Fruit fly (Drosophila melanogaster) whole organism: ENCODE measurements around the gene CG9107.

Source experiments
- CG8478 ChIP-seq: fragments of >200 bp; optimal IDR thresholded peaks from 2 replicates; lab custom pipeline; 2018; ENCODE audit warnings: inconsistent platforms
- Dll ChIP-seq: fragments of >200 bp; optimal IDR thresholded peaks from 2 replicates; lab custom pipeline; 2017
- EcR ChIP-seq, 2 experiments: fragments of >200 bp; optimal IDR thresholded peaks; 2 replicates each; lab custom pipeline; 2017; ENCODE audit warnings: missing biosample characterization in 2 of 2, missing genetic modification characterization in 2 of 2, missing genetic modification reagents in 2 of 2
- pan ChIP-seq: fragments of >200 bp; optimal IDR thresholded peaks from 2 replicates; lab custom pipeline; 2017
- psq ChIP-seq: fragments of >200 bp; optimal IDR thresholded peaks from 2 replicates; lab custom pipeline; 2017
- usp ChIP-seq: fragments of >200 bp; optimal IDR thresholded peaks from 2 replicates; lab custom pipeline; 2017; ENCODE audit warnings: missing biosample characterization, missing genetic modification characterization, mixed read lengths

Gene CG9107

DNA sequence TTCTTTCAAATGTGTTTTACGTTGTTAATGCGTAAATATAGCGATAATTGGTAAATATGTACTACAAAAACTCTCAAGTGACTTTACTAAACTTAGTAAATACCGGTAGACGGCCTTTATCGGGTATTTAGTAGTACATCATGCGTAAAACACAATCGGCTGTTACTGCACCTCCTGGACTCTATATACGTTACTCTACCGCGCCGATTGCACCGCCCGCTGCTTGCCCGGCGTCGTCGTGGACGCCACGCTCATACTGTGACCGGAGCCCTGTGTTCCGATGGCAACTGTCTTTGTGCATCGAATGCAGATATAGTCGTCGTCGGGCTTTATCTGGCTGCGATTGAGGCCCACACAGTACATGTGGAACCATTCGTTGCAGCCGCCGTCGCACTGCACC is 33.9 kb downstream of the CG9107 start:
- TF ChIP-seq Dll (lab: Kevin White, UChicago) (no peak), usp (no peak), EcR (GFP tag; optimal IDR thresholded peaks at IDR 0.05; lab: Kevin White, UChicago) (no peak)

DNA sequence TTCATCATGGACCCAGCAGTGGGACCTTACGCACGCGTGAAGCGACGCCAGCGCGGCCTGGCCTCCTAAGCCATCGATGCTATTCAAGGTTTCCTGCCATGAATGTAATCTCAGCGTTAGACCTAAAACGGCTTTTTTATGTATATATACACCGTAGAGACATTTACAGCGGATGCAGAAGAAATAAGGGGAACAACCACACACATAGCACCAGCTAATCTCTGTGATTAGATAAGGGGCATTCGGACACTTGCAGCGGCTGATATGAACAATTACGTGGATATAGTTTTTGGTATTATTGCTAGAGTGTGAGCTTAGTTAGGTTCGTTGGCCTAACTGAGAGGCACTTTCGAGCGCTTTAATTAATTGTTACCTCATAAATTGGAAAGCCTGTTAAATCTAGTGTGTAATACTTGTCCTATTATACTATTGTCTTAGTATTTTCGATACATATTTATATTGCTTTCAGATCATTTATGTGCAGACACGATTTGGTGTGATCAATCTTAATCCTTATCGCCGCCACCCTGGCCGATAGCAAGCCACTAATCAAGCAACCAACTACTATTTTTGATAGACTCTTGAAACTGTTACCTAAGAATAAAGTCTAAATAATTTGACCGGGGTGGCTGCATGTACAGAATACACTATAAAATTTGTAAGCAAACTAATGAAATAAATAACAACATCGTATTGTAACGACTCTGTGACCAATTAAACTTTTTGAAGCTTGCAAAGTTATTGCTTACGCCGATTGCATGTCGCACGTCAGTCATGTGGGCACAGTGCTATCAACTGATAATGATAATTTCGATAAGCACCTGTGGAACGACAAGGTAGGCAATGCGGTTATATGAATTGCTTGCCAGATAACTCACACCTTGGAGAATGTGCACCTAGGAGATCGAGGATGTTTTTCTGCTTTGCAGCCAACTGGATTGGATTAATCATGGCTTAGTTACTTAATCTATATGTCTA is 35.9 kb downstream of the CG9107 start:
- TF ChIP-seq Dll (lab: Kevin White, UChicago) (no peak), psq (lab: Kevin White, UChicago) (no peak), CG8478 (no peak), pan (lab: Kevin White, UChicago) (no peak), usp (no peak), EcR (GFP tag; optimal IDR thresholded peaks at IDR 0.05; lab: Kevin White, UChicago) (no peak)

DNA sequence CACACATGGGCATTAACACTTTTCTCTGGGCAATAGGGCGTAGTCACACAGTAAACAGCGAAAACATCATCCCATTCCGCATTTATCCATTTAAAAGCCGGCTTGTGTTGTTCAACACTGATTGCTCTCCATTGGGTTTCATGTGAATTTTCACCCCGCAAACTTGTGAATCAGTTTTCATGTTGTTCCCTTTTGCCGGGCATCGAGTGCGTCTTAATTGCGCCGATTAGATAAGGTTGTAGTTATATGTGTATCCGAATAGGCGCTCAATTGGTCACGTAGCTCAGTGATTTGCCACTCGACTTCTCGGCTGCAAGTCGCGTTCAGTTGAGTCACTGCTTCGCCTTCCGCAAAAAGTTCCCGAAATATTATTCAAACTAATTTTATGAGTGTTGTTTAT is 37.4 kb downstream of the CG9107 start:
- TF ChIP-seq pan (lab: Kevin White, UChicago): no peak
- TF ChIP-seq usp: no peak
- no peak for TF ChIP-seq Dll (lab: Kevin White, UChicago)
- TF ChIP-seq psq (lab: Kevin White, UChicago): no peak
- no peak for TF ChIP-seq EcR (GFP tag; optimal IDR thresholded peaks at IDR 0.05; lab: Kevin White, UChicago)
- no peak for TF ChIP-seq CG8478

- TF ChIP-seq pan (lab: Kevin White, UChicago) (no peak), psq (lab: Kevin White, UChicago) (no peak), usp (no peak), Dll (lab: Kevin White, UChicago) (no peak), CG8478 (no peak), EcR (GFP tag; optimal IDR thresholded peaks at IDR 0.05; lab: Kevin White, UChicago) (no peak)
These were observed 38.2 kb downstream of the CG9107 start, which contains the start of gene ifc for dm6 chr2L:5986094-5986493. Gene ifc, plus strand, starts transcription at chr2L:5986348.

DNA sequence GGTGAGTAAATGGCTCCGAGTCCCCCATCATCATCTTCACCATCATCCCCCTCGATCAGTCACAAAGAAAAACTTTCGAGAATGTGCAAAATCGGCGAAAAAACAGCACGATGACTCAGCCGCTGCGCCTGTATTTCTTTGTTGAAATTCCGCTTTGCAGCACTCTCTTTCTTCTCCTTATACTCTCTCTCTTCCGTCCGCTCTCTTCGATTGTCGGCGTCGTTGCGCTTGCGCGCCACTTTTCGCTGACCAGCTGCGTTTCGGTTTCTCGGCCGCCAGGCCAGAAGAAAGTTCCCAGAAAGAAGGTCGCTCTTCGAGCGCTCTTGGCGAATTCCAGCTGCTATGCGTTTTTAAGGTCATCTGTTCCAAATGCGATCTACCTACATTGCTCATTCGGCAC is 41.1 kb downstream of the CG9107 start:
- TF ChIP-seq Dll (lab: Kevin White, UChicago) (no peak), EcR (GFP tag; optimal IDR thresholded peaks at IDR 0.05; lab: Kevin White, UChicago) (no peak), pan (lab: Kevin White, UChicago) (no peak), usp (no peak), psq (lab: Kevin White, UChicago) (no peak), CG8478 (no peak)

DNA sequence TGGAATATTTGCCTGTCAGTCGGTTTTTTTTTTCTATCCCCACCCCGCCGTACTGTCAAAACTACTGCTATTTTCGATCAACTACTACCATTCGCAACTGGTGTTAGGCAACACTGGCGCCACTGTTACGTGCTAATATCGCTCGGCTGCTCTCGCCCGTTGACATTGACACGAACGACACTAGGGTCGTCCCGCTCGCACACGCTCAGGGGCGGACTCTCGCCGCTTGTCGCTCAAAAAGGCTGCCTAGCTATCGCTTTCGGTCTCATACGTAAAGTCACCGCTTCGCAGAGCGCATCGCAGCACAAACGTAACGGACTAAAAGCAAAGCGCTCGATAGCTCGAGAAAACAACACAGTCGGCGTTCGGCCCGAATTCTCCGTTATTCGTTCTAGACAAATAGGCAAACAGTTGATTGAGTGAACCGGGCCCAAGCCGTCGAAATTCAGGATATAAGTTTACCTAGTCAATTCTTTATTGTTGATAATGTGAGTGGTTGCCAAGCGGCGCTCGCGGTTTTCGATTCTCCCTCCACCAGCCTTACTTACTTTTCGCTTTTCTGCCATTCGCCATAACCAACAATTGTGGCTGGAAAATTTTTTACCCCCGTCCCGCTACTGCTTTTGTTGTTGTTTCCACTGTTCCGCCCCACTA is 41.9 kb downstream of the CG9107 start:
- TF ChIP-seq psq (lab: Kevin White, UChicago): no peak
- TF ChIP-seq Dll (lab: Kevin White, UChicago): peak; percentile 69
- TF ChIP-seq pan (lab: Kevin White, UChicago): no peak
- peak; percentile 72 for TF ChIP-seq CG8478

- TF ChIP-seq Dll (lab: Kevin White, UChicago) (peak; percentile 72), CG8478 (no peak), EcR (GFP tag; optimal IDR thresholded peaks at IDR 0.05; lab: Kevin White, UChicago) (no peak), psq (lab: Kevin White, UChicago) (no peak), usp (no peak)
These were observed 42.7 kb downstream of the CG9107 start, which contains the start of gene eIF4A for dm6 chr2L:5981433-5982333. Gene eIF4A, plus strand, starts transcription at chr2L:5981764.

DNA sequence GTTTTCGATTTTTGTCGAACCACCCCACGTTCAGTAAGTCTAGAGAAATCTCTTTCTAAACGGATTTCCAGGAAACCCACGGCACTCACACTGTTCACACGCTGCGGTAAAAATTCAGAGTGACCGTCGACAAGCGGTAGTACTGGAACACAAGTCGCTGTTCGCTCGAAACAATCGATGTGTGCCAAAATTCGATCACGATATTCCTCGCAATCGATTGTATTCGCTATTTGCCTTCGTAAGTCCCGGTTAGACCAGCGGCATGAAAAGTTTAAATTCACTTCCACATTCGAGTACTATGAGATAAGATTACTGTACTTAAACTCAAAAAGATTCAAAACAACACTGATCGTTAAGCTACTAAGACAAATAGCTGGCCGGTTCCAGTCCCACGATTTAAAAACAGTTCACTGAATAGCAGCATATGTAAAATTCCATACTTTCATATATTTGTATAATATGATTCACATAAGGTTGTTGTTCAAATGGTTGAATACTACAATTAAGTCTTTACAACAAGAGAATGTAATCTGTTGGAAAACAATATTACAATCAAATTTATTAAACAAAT is 43.4 kb downstream of the CG9107 start, which contains the start of gene chic:
Gene chic (minus strand): TSS at position 157 of the 571 bp plus-strand sequence.
- TF ChIP-seq usp: no peak
- no peak for TF ChIP-seq Dll (lab: Kevin White, UChicago)
- TF ChIP-seq psq (lab: Kevin White, UChicago): no peak
- no peak for TF ChIP-seq EcR (GFP tag; optimal IDR thresholded peaks at IDR 0.05; lab: Kevin White, UChicago)
- no peak for TF ChIP-seq pan (lab: Kevin White, UChicago)
- no peak for TF ChIP-seq CG8478

DNA sequence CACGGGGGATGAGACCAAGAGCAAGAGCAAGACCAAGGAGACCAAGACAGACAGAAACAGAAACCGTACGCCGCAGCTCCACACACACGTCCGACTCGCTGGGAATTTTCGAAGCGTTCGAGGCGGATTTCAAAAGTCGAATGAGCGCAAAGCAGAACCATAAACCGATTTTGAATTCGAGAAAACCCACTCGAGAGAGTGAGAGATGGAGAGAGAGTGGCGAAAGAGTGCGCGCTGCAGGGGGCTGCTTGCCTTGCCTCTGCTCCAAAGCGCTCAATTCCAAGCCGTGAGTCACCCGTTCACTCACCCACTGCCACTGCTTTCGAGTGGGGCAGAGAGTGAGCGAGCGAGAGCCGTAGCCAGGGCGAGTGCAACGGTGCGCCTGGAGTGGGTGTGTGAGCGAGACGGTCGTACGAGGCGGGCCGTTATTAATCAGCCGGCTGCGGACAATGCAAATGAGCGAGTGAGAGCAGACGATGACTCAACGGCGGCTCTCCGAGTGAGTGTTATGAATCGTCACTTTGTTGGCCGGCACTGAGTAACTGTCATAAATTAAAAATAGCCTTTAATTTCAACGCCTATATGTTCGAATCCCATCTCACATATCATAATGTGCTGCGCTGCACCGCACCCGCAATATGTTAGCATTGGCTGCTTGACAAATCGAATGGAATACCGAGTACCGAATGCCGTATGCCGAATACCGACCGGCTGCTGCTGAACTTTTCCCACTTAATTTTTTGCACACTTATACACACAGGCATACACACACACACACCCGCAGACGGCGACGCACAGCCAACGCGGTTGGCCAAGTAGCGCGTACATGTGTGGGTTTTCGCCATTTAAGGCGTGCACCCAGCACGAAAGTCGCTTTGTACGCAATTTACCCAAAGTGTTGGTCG is 44.1 kb downstream of the CG9107 start:
- TF ChIP-seq CG8478 (peak; percentile 77), usp (no peak), pan (lab: Kevin White, UChicago) (no peak), psq (lab: Kevin White, UChicago) (no peak), EcR (GFP tag; optimal IDR thresholded peaks at IDR 0.05; lab: Kevin White, UChicago) (peak in 1 of 2 experiments; percentile 15), Dll (lab: Kevin White, UChicago) (peak; percentile 94)

- no peak for TF ChIP-seq usp
- no peak for TF ChIP-seq Dll (lab: Kevin White, UChicago)
- TF ChIP-seq EcR (GFP tag; optimal IDR thresholded peaks at IDR 0.05; lab: Kevin White, UChicago): no peak
- TF ChIP-seq psq (lab: Kevin White, UChicago): no peak
- no peak for TF ChIP-seq pan (lab: Kevin White, UChicago)
- no peak for TF ChIP-seq CG8478
These were observed 45.3 kb downstream of the CG9107 start for dm6 chr2L:5979055-5979399.
